Worm (Caenorhabditis elegans) whole organism, L1 larva: ENCODE results near the gene T19D7.7.

Experiments
- C04F5.9 ChIP-seq: sonication (generic microtip); optimal IDR thresholded peaks from 2 replicates; lab custom pipeline; 2016; ENCODE audit warnings: missing genetic modification characterization, missing compliant biosample characterization
- C16A3.4 ChIP-seq: fragments of 150-350 bp; optimal IDR thresholded peaks from 2 replicates; lab custom pipeline; 2014; ENCODE audit warnings: missing biosample characterization, missing genetic modification characterization
- C34B4.2 ChIP-seq: sonication (generic microtip); optimal IDR thresholded peaks from 2 replicates; lab custom pipeline; 2017; ENCODE audit warnings: mild to moderate bottlenecking, missing genetic modification characterization, missing compliant biosample characterization
- F16B12.6 ChIP-seq: fragments of 150-350 bp; optimal IDR thresholded peaks from 2 replicates; lab custom pipeline; 2014; ENCODE audit warnings: missing biosample characterization, missing genetic modification characterization
- Y116A8C.19 ChIP-seq: sonication (generic microtip); optimal IDR thresholded peaks from 2 replicates; lab custom pipeline; 2016; ENCODE audit warnings: missing compliant biosample characterization, missing genetic modification characterization, borderline replicate concordance
- aha-1 ChIP-seq: fragments of 150-350 bp; optimal IDR thresholded peaks from 2 replicates; lab custom pipeline; 2014; ENCODE audit warnings: missing biosample characterization, missing genetic modification characterization
- alr-1 ChIP-seq: fragments of 200-800 bp; sonication (Bioruptor generic); optimal IDR thresholded peaks from 2 replicates; lab custom pipeline; 2018; ENCODE audit warnings: borderline replicate concordance, mild to moderate bottlenecking, missing genetic modification characterization, missing compliant biosample characterization
- ama-1 ChIP-seq: fragments of 150-350 bp; optimal IDR thresholded peaks from 2 replicates; lab custom pipeline; 2014
- blmp-1 ChIP-seq: fragments of 150-350 bp; optimal IDR thresholded peaks from 2 replicates; lab custom pipeline; 2014; ENCODE audit warnings: missing biosample characterization, missing genetic modification characterization
- ceh-63 ChIP-seq: fragments of 200-800 bp; sonication (Bioruptor generic); optimal IDR thresholded peaks from 2 replicates; lab custom pipeline; 2018; ENCODE audit warnings: mild to moderate bottlenecking, missing genetic modification characterization, missing compliant biosample characterization
- ces-1 ChIP-seq: fragments of 150-350 bp; optimal IDR thresholded peaks from 2 replicates; lab custom pipeline; 2014; ENCODE audit warnings: missing biosample characterization, missing genetic modification reagents, missing genetic modification characterization
- efl-3 ChIP-seq: fragments of 200-800 bp; sonication (Bioruptor generic); optimal IDR thresholded peaks from 2 replicates; lab custom pipeline; 2018; ENCODE audit warnings: mild to moderate bottlenecking, missing genetic modification characterization, missing compliant biosample characterization
- egl-13 ChIP-seq: sonication (generic microtip); optimal IDR thresholded peaks from 2 replicates; lab custom pipeline; 2016; ENCODE audit warnings: missing genotype, missing genetic modification reagents, missing genetic modification characterization, missing compliant biosample characterization
- egl-27 ChIP-seq, 2 experiments: fragments of 150-350 bp in 1 of 2; sonication (generic microtip); optimal IDR thresholded peaks; 3 replicates each; lab custom pipeline; 2017 to 2018; ENCODE audit warnings: missing biosample characterization in 2 of 2, missing genetic modification characterization in 2 of 2, missing genetic modification reagents in 2 of 2
- elt-3 ChIP-seq, 6 experiments: fragments of 150-350 bp in 1 of 6; sonication (generic microtip); optimal IDR thresholded peaks; 2 replicates each; lab custom pipeline; 2017 to 2018; ENCODE audit warnings: missing biosample characterization in 6 of 6, missing genetic modification characterization in 6 of 6, inconsistent platforms in 1 of 6
- ets-5 ChIP-seq: fragments of 200-800 bp; sonication (Bioruptor generic); IDR thresholded peaks from 2 replicates; pipeline ENCODE4 v1.3.6; 2022; ENCODE audit warnings: missing genetic modification characterization, missing compliant biosample characterization
- fkh-10 ChIP-seq: sonication (generic microtip); optimal IDR thresholded peaks from 2 replicates; lab custom pipeline; 2017; ENCODE audit warnings: missing biosample characterization, missing genetic modification reagents, missing genetic modification characterization
- fkh-8 ChIP-seq: sonication (generic microtip); optimal IDR thresholded peaks from 2 replicates; lab custom pipeline; 2016; ENCODE audit warnings: mild to moderate bottlenecking, missing genetic modification characterization, missing compliant biosample characterization
- fos-1 ChIP-seq: fragments of 150-350 bp; optimal IDR thresholded peaks from 2 replicates; lab custom pipeline; 2014; ENCODE audit warnings: missing biosample characterization, missing genetic modification characterization
- grh-1 ChIP-seq: fragments of 200-800 bp; sonication (Bioruptor generic); IDR thresholded peaks from 2 replicates; pipeline ENCODE4 v1.3.6; 2022; ENCODE audit warnings: missing genetic modification reagents, missing genetic modification characterization, missing compliant biosample characterization
- hlh-4 ChIP-seq: sonication (generic microtip); optimal IDR thresholded peaks from 2 replicates; lab custom pipeline; 2016; ENCODE audit warnings: mild to moderate bottlenecking, missing genetic modification characterization, missing compliant biosample characterization
- isw-1 ChIP-seq: fragments of 200-800 bp; sonication (Bioruptor generic); IDR thresholded peaks from 2 replicates; pipeline ENCODE4 v1.3.6; 2022; ENCODE audit warnings: missing genetic modification characterization, missing compliant biosample characterization
- jun-1 ChIP-seq: fragments of 150-350 bp; optimal IDR thresholded peaks from 2 replicates; lab custom pipeline; 2014; ENCODE audit warnings: missing biosample characterization, missing genetic modification reagents, missing genetic modification characterization
- lin-13 ChIP-seq: fragments of 150-350 bp; optimal IDR thresholded peaks from 2 replicates; lab custom pipeline; 2014; ENCODE audit warnings: missing biosample characterization, missing genetic modification reagents, missing genetic modification characterization
- lin-15B ChIP-seq: fragments of 150-350 bp; sonication (generic microtip); optimal IDR thresholded peaks from 3 replicates; lab custom pipeline; 2014; ENCODE audit warnings: missing biosample characterization, missing genetic modification characterization
- lin-35 ChIP-seq, 2 experiments: fragments of 150-350 bp; optimal IDR thresholded peaks; 2 replicates each; lab custom pipeline; 2014; ENCODE audit warnings: missing biosample characterization in 2 of 2, missing genetic modification characterization in 2 of 2, missing genetic modification reagents in 2 of 2
- lin-39 ChIP-seq: fragments of 150-350 bp; optimal IDR thresholded peaks from 2 replicates; lab custom pipeline; 2014; ENCODE audit warnings: missing biosample characterization, missing genetic modification reagents, missing genetic modification characterization
- lir-3 ChIP-seq: sonication (generic microtip); optimal IDR thresholded peaks from 2 replicates; lab custom pipeline; 2016; ENCODE audit warnings: mild to moderate bottlenecking, missing genetic modification characterization, moderate library complexity, missing compliant biosample characterization; ENCODE audit not compliant: poor library complexity
- lsy-2 ChIP-seq, 2 experiments: fragments of 150-350 bp; optimal IDR thresholded peaks; 2 replicates each; lab custom pipeline; 2014; ENCODE audit warnings: missing biosample characterization in 2 of 2, missing genetic modification characterization in 2 of 2
- mab-9 ChIP-seq: fragments of 200-800 bp; sonication (Bioruptor generic); IDR thresholded peaks from 2 replicates; pipeline ENCODE4 v1.3.6; 2022; ENCODE audit warnings: missing genetic modification reagents, missing genetic modification characterization, missing compliant biosample characterization
- mef-2 ChIP-seq: fragments of 150-350 bp; optimal IDR thresholded peaks from 2 replicates; lab custom pipeline; 2014; ENCODE audit warnings: missing biosample characterization, missing genetic modification characterization
- mep-1 ChIP-seq: fragments of 150-350 bp; optimal IDR thresholded peaks from 2 replicates; lab custom pipeline; 2014; ENCODE audit warnings: missing biosample characterization, missing genetic modification characterization
- nhr-11 ChIP-seq: fragments of 150-350 bp; optimal IDR thresholded peaks from 2 replicates; lab custom pipeline; 2014; ENCODE audit warnings: missing biosample characterization, missing genetic modification characterization
- nhr-12 ChIP-seq: sonication (generic microtip); optimal IDR thresholded peaks from 2 replicates; lab custom pipeline; 2017; ENCODE audit warnings: missing biosample characterization, missing genetic modification characterization
- nhr-19 ChIP-seq: fragments of 200-800 bp; sonication (Bioruptor generic); conservative IDR thresholded peaks from 2 replicates; pipeline ENCODE4 v1.3.6; 2022; ENCODE audit warnings: missing genetic modification characterization, missing compliant biosample characterization
- nhr-237 ChIP-seq: fragments of 150-350 bp; optimal IDR thresholded peaks from 2 replicates; lab custom pipeline; 2014; ENCODE audit warnings: missing biosample characterization, missing genetic modification characterization
- nhr-28 ChIP-seq: fragments of 150-350 bp; optimal IDR thresholded peaks from 2 replicates; lab custom pipeline; 2014; ENCODE audit warnings: missing biosample characterization, missing genetic modification characterization
- nhr-47 ChIP-seq: sonication (generic microtip); optimal IDR thresholded peaks from 2 replicates; lab custom pipeline; 2016; ENCODE audit warnings: mild to moderate bottlenecking, missing genetic modification characterization, moderate library complexity, missing compliant biosample characterization
- nhr-71 ChIP-seq: sonication (generic microtip); optimal IDR thresholded peaks from 2 replicates; lab custom pipeline; 2016; ENCODE audit warnings: mild to moderate bottlenecking, missing genetic modification characterization, moderate library complexity, missing compliant biosample characterization
- nhr-77 ChIP-seq: fragments of 150-350 bp; optimal IDR thresholded peaks from 2 replicates; lab custom pipeline; 2014; ENCODE audit warnings: missing biosample characterization, missing genetic modification characterization
- nhr-85 ChIP-seq: sonication (generic microtip); peaks from one replicate; lab custom pipeline; 2016; ENCODE audit warnings: missing genetic modification characterization, inconsistent platforms, missing compliant biosample characterization
- nhr-90 ChIP-seq: sonication (generic microtip); optimal IDR thresholded peaks from 2 replicates; lab custom pipeline; 2016; ENCODE audit warnings: mild to moderate bottlenecking, missing genetic modification characterization, missing compliant biosample characterization; ENCODE audit not compliant: poor library complexity
- pag-3 ChIP-seq: sonication (generic microtip); optimal IDR thresholded peaks from 2 replicates; lab custom pipeline; 2017; ENCODE audit warnings: missing genetic modification characterization, mild to moderate bottlenecking, missing compliant biosample characterization, antibody characterized with exemption, borderline replicate concordance; ENCODE audit not compliant: insufficient read depth
- pax-3 ChIP-seq: fragments of 200-800 bp; sonication (Bioruptor generic); optimal IDR thresholded peaks from 2 replicates; lab custom pipeline; 2018; ENCODE audit warnings: mild to moderate bottlenecking, missing genetic modification characterization, moderate library complexity, missing compliant biosample characterization
- rnt-1 ChIP-seq: sonication (generic microtip); optimal IDR thresholded peaks from 2 replicates; lab custom pipeline; 2016; ENCODE audit warnings: mild to moderate bottlenecking, missing genetic modification characterization, moderate library complexity, missing compliant biosample characterization
- skn-1 ChIP-seq: fragments of 150-350 bp; optimal IDR thresholded peaks from 2 replicates; lab custom pipeline; 2014; ENCODE audit warnings: missing biosample characterization, missing genetic modification characterization
- sox-4 ChIP-seq: sonication (generic microtip); optimal IDR thresholded peaks from 2 replicates; lab custom pipeline; 2016; ENCODE audit warnings: missing genetic modification characterization, missing compliant biosample characterization
- sup-37 ChIP-seq: fragments of 200-800 bp; sonication (Bioruptor generic); optimal IDR thresholded peaks from 2 replicates; lab custom pipeline; 2018; ENCODE audit warnings: mild to moderate bottlenecking, missing genetic modification characterization, missing compliant biosample characterization
- tbx-2 ChIP-seq: sonication (generic microtip); optimal IDR thresholded peaks from 2 replicates; lab custom pipeline; 2016; ENCODE audit warnings: missing genetic modification characterization, missing compliant biosample characterization
- tlp-1 ChIP-seq: fragments of 150-350 bp; optimal IDR thresholded peaks from 2 replicates; lab custom pipeline; 2014; ENCODE audit warnings: missing biosample characterization, missing genetic modification characterization
- unc-62 ChIP-seq: fragments of 150-350 bp; optimal IDR thresholded peaks from 2 replicates; lab custom pipeline; 2014; ENCODE audit warnings: missing biosample characterization, missing genetic modification reagents, missing genetic modification characterization
- zip-4 ChIP-seq: fragments of 200-800 bp; sonication (Bioruptor generic); optimal IDR thresholded peaks from 2 replicates; lab custom pipeline; 2018; ENCODE audit warnings: mild to moderate bottlenecking, missing genetic modification characterization, moderate library complexity, missing compliant biosample characterization
- ztf-4 ChIP-seq: fragments of 150-350 bp; optimal IDR thresholded peaks from 2 replicates; lab custom pipeline; 2014; ENCODE audit warnings: missing biosample characterization, missing genetic modification characterization

Gene T19D7.7

ce11 chrX:661727-662330, 19.0 kb downstream of the T19D7.7 start, which contains the start of gene rund-1 (continued):
- TF ChIP-seq nhr-11 (tag; lab: Kevin White, UChicago) (no peak), egl-27 (tag; optimal IDR thresholded peaks at IDR 0.05; lab: Kevin White, UChicago) (no peak), nhr-90 (tag; lab: Kevin White, UChicago) (no peak), sup-37 (no peak), mep-1 (tag; lab: Kevin White, UChicago) (peak; percentile 69), C16A3.4 (tag; lab: Kevin White, UChicago) (no peak), fkh-8 (tag; lab: Kevin White, UChicago) (peak; percentile 98), nhr-28 (tag; lab: Kevin White, UChicago) (no peak), fkh-10 (peak; percentile 79), aha-1 (tag; lab: Kevin White, UChicago) (no peak), alr-1 (tag; lab: Kevin White, UChicago) (no peak), ets-5 (GFP tag; lab: Robert Waterston, UW) (no peak), pag-3 (tag; lab: Kevin White, UChicago) (no peak), isw-1 (GFP tag; lab: Robert Waterston, UW) (peak; percentile 31), lsy-2 (tag; optimal IDR thresholded peaks at IDR 0.05; lab: Kevin White, UChicago) (peak; percentile 50 to 51), skn-1 (tag; lab: Kevin White, UChicago) (peak; percentile 40), mab-9 (no peak), ceh-63 (GFP tag; lab: Kevin White, UChicago) (no peak), lin-15B (no peak), zip-4 (GFP tag; lab: Kevin White, UChicago) (no peak), ztf-4 (tag; lab: Kevin White, UChicago) (no peak), pax-3 (peak; percentile 46), nhr-12 (tag; lab: Kevin White, UChicago) (no peak), nhr-85 (tag; lab: Kevin White, UChicago) (no peak), ces-1 (no peak), nhr-47 (tag; lab: Kevin White, UChicago) (peak; percentile 81), jun-1 (tag; lab: Kevin White, UChicago) (peak; percentile 19), hlh-4 (tag; lab: Kevin White, UChicago) (no peak), Y116A8C.19 (no peak), mef-2 (tag; lab: Kevin White, UChicago) (peak; percentile 43), efl-3 (no peak), lin-39 (tag; lab: Kevin White, UChicago) (no peak), egl-13 (tag; lab: Kevin White, UChicago) (peak; percentile 68), nhr-19 (GFP tag; lab: Robert Waterston, UW) (no peak), nhr-71 (tag; lab: Kevin White, UChicago) (peak; percentile 87), nhr-237 (tag; lab: Kevin White, UChicago) (no peak), elt-3 (tag; optimal IDR thresholded peaks at IDR 0.05; lab: Kevin White, UChicago) (no peak), unc-62 (GFP tag; lab: Kevin White, UChicago) (no peak), ama-1 (lab: Kevin White, UChicago) (no peak), tlp-1 (tag; lab: Kevin White, UChicago) (no peak), nhr-77 (tag; lab: Kevin White, UChicago) (peak; percentile 33)

ce11 chrX:655884-656283, 24.9 kb downstream of the T19D7.7 start, which contains the start of gene lpr-7:
TSS of gene lpr-7 (plus strand) at chrX:656184.
- TF ChIP-seq blmp-1 (tag; lab: Kevin White, UChicago) (no peak), F16B12.6 (tag; lab: Kevin White, UChicago) (no peak), tbx-2 (tag; lab: Kevin White, UChicago) (no peak), C34B4.2 (tag; lab: Kevin White, UChicago) (no peak), lsy-2 (tag; optimal IDR thresholded peaks at IDR 0.05; lab: Kevin White, UChicago) (no peak), lir-3 (tag; lab: Kevin White, UChicago) (no peak), fos-1 (tag; lab: Kevin White, UChicago) (no peak), sox-4 (tag; lab: Kevin White, UChicago) (no peak), rnt-1 (tag; lab: Kevin White, UChicago) (no peak), unc-62 (GFP tag; lab: Kevin White, UChicago) (no peak), lin-35 (GFP tag; optimal IDR thresholded peaks at IDR 0.05; lab: Kevin White, UChicago) (no peak), lin-13 (GFP tag; lab: Kevin White, UChicago) (no peak), C04F5.9 (tag; lab: Kevin White, UChicago) (no peak), grh-1 (GFP tag; lab: Robert Waterston, UW) (no peak)
